Fruit fly (Drosophila melanogaster): ENCODE data around the gene Mocs1.
A peak's percentile ranks its signal among the peaks of the same experiment; 100 is the strongest.

dm6 chr3L:11118627-11119395, 48.5 kb downstream of the Mocs1 start:
- no peak for TF ChIP-seq usp (GFP tag; optimal IDR thresholded peaks at IDR 0.05)
- no peak for TF ChIP-seq psq (optimal IDR thresholded peaks at IDR 0.05)
- no peak for TF ChIP-seq CG8478 (optimal IDR thresholded peaks at IDR 0.05)
- TF ChIP-seq pan (optimal IDR thresholded peaks at IDR 0.05): no peak
- no peak for TF ChIP-seq EcR (GFP tag; optimal IDR thresholded peaks at IDR 0.05)
- TF ChIP-seq Dll (optimal IDR thresholded peaks at IDR 0.05): peak; percentile 22

Measured in whole organism.